Fruit fly (Drosophila melanogaster): Measurements from ENCODE around the gene He.

He gene

dm6 chr2L:13928461-13928860, 44.3 kb downstream of the He start:
- no peak for TF ChIP-seq CG17801 (GFP tag; optimal IDR thresholded peaks at IDR 0.05; ENCODE audit: partially characterized antibody)

dm6 chr2L:13925699-13926098, 47.0 kb downstream of the He start:
- TF ChIP-seq CG17801 (GFP tag; optimal IDR thresholded peaks at IDR 0.05; ENCODE audit: partially characterized antibody), result no peak

DNA sequence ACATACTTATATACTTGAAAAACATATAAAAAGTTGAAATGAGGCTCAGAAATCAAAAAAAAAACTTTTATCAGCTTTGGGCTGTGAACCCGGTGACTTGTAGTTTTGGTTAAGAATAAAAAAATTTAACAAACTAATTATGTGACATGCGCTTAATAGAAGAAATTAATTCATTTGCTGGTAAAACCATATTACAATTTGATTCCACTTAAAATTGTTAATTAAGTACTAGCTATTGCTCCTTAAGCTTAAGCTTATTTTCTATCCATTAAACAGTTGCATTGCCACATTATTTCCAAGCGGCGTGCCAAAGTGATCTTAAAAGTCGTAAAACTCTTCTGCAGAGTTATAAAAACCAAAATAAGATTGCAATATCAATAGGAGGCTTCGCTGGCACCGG, 48.8 kb downstream of the He start:
- no peak for TF ChIP-seq CG17801 (GFP tag; optimal IDR thresholded peaks at IDR 0.05; ENCODE audit: partially characterized antibody)

dm6 chr2L:13923453-13923852, 49.3 kb downstream of the He start, which contains the start of gene Vajk1:
Gene Vajk1, minus strand, starts transcription at chr2L:13923553.
- no peak for TF ChIP-seq CG17801 (GFP tag; optimal IDR thresholded peaks at IDR 0.05; ENCODE audit: partially characterized antibody)
